Fruit fly (Drosophila melanogaster): ENCODE measurements around the gene Vlet.

- no peak for TF ChIP-seq D1 (tag; optimal IDR thresholded peaks at IDR 0.05)
- no peak for TF ChIP-seq CG14655 (GFP tag; optimal IDR thresholded peaks at IDR 0.05)
These were observed 31.7 kb upstream of the Vlet start, which contains the start of gene FucT6 for dm6 chrX:11709799-11710720.
